Worm (Caenorhabditis elegans) whole organism, young adult: ENCODE results near the gene cmtr-2.
A peak's percentile ranks its signal among the peaks of the same experiment; 100 is the strongest.

Experiments used
- B0261.1 ChIP-seq: sonication (generic microtip); optimal IDR thresholded peaks from 2 replicates; lab custom pipeline; 2016; ENCODE audit warnings: mild to moderate bottlenecking, missing genetic modification characterization, moderate library complexity, missing compliant biosample characterization
- D2030.7 ChIP-seq: fragments of 200-800 bp; sonication (Bioruptor generic); IDR thresholded peaks from 2 replicates; pipeline ENCODE4 v1.3.6; 2022; ENCODE audit warnings: missing genetic modification reagents, missing genetic modification characterization, missing compliant biosample characterization
- F23B12.7 ChIP-seq: sonication (generic microtip); optimal IDR thresholded peaks from 2 replicates; lab custom pipeline; 2017; ENCODE audit warnings: missing genetic modification characterization, mild to moderate bottlenecking, missing compliant biosample characterization, antibody characterized with exemption, moderate library complexity; ENCODE audit not compliant: insufficient read depth
- F33H1.4 ChIP-seq: fragments of 200-800 bp; sonication (Bioruptor generic); IDR thresholded peaks from 2 replicates; pipeline ENCODE4 v1.3.6; 2022; ENCODE audit warnings: missing genetic modification reagents, missing genetic modification characterization, missing compliant biosample characterization
- F57C9.4 ChIP-seq: sonication (generic microtip); optimal IDR thresholded peaks from 2 replicates; lab custom pipeline; 2017; ENCODE audit warnings: mild to moderate bottlenecking, missing genetic modification characterization, missing compliant biosample characterization
- Y53G8AR.9 ChIP-seq: fragments of 200-800 bp; sonication (Bioruptor generic); conservative IDR thresholded peaks from 2 replicates; pipeline ENCODE4 v1.3.6; 2022; ENCODE audit warnings: missing genetic modification reagents, missing genetic modification characterization, missing compliant biosample characterization
- Y95B8A.8 ChIP-seq: fragments of 200-800 bp; sonication (Bioruptor generic); IDR thresholded peaks from 2 replicates; pipeline ENCODE4 v1.3.6; 2022; ENCODE audit warnings: missing genetic modification reagents, missing genetic modification characterization, missing compliant biosample characterization
- atf-7 ChIP-seq: sonication (generic microtip); optimal IDR thresholded peaks from 2 replicates; lab custom pipeline; 2017; ENCODE audit warnings: mild to moderate bottlenecking, missing genetic modification characterization, missing compliant biosample characterization
- attf-3 ChIP-seq: fragments of 200-800 bp; sonication (Bioruptor generic); conservative IDR thresholded peaks from 2 replicates; pipeline ENCODE4 v1.3.6; 2022; ENCODE audit warnings: missing genetic modification reagents, missing genetic modification characterization, missing compliant biosample characterization
- attf-5 ChIP-seq: fragments of 200-800 bp; sonication (Bioruptor generic); optimal IDR thresholded peaks from 2 replicates; lab custom pipeline; 2018; ENCODE audit warnings: mild to moderate bottlenecking, missing genetic modification characterization, missing compliant biosample characterization
- cebp-2 ChIP-seq: fragments of 200-800 bp; sonication (Bioruptor generic); IDR thresholded peaks from 2 replicates; pipeline ENCODE4 v1.3.6; 2022; ENCODE audit warnings: missing genetic modification characterization, missing compliant biosample characterization
- ceh-100 ChIP-seq: fragments of 200-800 bp; sonication (Bioruptor generic); IDR thresholded peaks from 2 replicates; pipeline ENCODE4 v1.3.6; 2022; ENCODE audit warnings: missing genetic modification reagents, missing genetic modification characterization, missing compliant biosample characterization
- ceh-40 ChIP-seq: fragments of 200-800 bp; sonication (Bioruptor generic); IDR thresholded peaks from 2 replicates; pipeline ENCODE4 v1.3.6; 2022; ENCODE audit warnings: missing genetic modification characterization, missing compliant biosample characterization
- dox-1 ChIP-seq: fragments of 200-800 bp; sonication (Bioruptor generic); IDR thresholded peaks from 2 replicates; pipeline ENCODE4 v1.3.6; 2022; ENCODE audit warnings: missing genetic modification reagents, missing genetic modification characterization, missing compliant biosample characterization
- him-1 ChIP-seq: sonication (generic microtip); optimal IDR thresholded peaks from 2 replicates; lab custom pipeline; 2016; ENCODE audit warnings: missing genotype, missing genetic modification reagents, missing genetic modification characterization, missing compliant biosample characterization
- hmg-1.2 ChIP-seq: fragments of 200-800 bp; sonication (Bioruptor generic); IDR thresholded peaks from 2 replicates; pipeline ENCODE4 v1.3.6; 2022; ENCODE audit warnings: missing genetic modification reagents, missing genetic modification characterization, missing compliant biosample characterization
- hsf-1 ChIP-seq: fragments of 200-800 bp; sonication (Bioruptor generic); IDR thresholded peaks from 2 replicates; pipeline ENCODE4 v1.3.6; 2022; ENCODE audit warnings: missing genetic modification reagents, missing genetic modification characterization, missing compliant biosample characterization
- lag-1 ChIP-seq: fragments of 200-800 bp; sonication (Bioruptor generic); IDR thresholded peaks from 2 replicates; pipeline ENCODE4 v1.3.6; 2022; ENCODE audit warnings: missing genetic modification reagents, missing genetic modification characterization, missing compliant biosample characterization
- lin-26 ChIP-seq: fragments of 200-800 bp; sonication (Bioruptor generic); IDR thresholded peaks from 2 replicates; pipeline ENCODE4 v1.3.6; 2022; ENCODE audit warnings: missing genetic modification reagents, missing genetic modification characterization, missing compliant biosample characterization
- lin-35 ChIP-seq, 3 experiments: fragments of 150-350 bp in 2 of 3; sonication (generic microtip) in 1 of 3; optimal IDR thresholded peaks; 2 replicates each; lab custom pipeline; 2014 to 2018; ENCODE audit warnings: missing biosample characterization in 3 of 3, missing genetic modification characterization in 3 of 3, missing genetic modification reagents in 3 of 3
- madf-6 ChIP-seq: fragments of 200-800 bp; sonication (Bioruptor generic); IDR thresholded peaks from 2 replicates; pipeline ENCODE4 v1.3.6; 2022; ENCODE audit warnings: missing genetic modification reagents, missing genetic modification characterization, missing compliant biosample characterization
- madf-8 ChIP-seq: fragments of 200-800 bp; sonication (Bioruptor generic); conservative IDR thresholded peaks from 2 replicates; pipeline ENCODE4 v1.3.6; 2022; ENCODE audit warnings: missing genetic modification reagents, missing genetic modification characterization, missing compliant biosample characterization
- mcd-1 ChIP-seq: fragments of 200-800 bp; sonication (Bioruptor generic); IDR thresholded peaks from 2 replicates; pipeline ENCODE4 v1.3.6; 2022; ENCODE audit warnings: missing genetic modification reagents, missing genetic modification characterization, missing compliant biosample characterization
- rcor-1 ChIP-seq: fragments of 200-800 bp; sonication (Bioruptor generic); IDR thresholded peaks from 2 replicates; pipeline ENCODE4 v1.3.6; 2022; ENCODE audit warnings: missing genetic modification reagents, missing genetic modification characterization, missing compliant biosample characterization
- sea-2 ChIP-seq: fragments of 200-800 bp; sonication (Bioruptor generic); IDR thresholded peaks from 2 replicates; pipeline ENCODE4 v1.3.6; 2022; ENCODE audit warnings: missing genetic modification characterization, missing compliant biosample characterization
- xnd-1 ChIP-seq: sonication (generic microtip); optimal IDR thresholded peaks from 2 replicates; lab custom pipeline; 2016; ENCODE audit warnings: missing genotype, missing genetic modification reagents, missing genetic modification characterization, missing compliant biosample characterization
- ztf-25 ChIP-seq: fragments of 200-800 bp; sonication (Bioruptor generic); IDR thresholded peaks from 2 replicates; pipeline ENCODE4 v1.3.6; 2022; ENCODE audit warnings: missing genetic modification reagents, missing genetic modification characterization, missing compliant biosample characterization
- ztf-26 ChIP-seq: sonication (generic microtip); optimal IDR thresholded peaks from 2 replicates; lab custom pipeline; 2017; ENCODE audit warnings: missing genetic modification characterization, missing compliant biosample characterization
- ztf-28 ChIP-seq: fragments of 200-800 bp; sonication (Bioruptor generic); IDR thresholded peaks from 2 replicates; pipeline ENCODE4 v1.3.6; 2022; ENCODE audit warnings: missing genetic modification reagents, missing genetic modification characterization, missing compliant biosample characterization

The cmtr-2 gene

DNA sequence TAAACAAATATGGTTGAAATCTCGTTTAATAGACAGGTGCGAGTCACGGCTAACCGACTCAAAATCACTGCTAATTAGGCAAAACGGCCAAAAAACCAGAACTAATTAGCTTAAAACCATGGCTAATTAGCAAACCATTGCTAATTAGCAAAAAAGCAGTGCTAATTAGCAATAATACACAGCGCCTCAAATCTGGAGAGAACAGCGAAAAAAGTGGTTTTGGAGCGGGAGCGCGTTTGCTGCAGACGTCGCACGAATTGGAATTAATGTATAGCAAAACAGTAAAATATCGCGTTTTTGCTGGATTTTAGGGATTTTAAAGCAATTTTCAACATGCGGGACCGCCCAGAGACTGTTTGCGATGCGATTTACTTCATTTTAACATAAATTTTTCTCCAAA is 11.1 kb downstream of the cmtr-2 start:
- TF ChIP-seq D2030.7 (GFP tag; lab: Robert Waterston, UW): peak; percentile 59
- TF ChIP-seq ztf-28: 0 out of 2 replicates have a peak, but pooled peaks have one; percentile 34
- 0 out of 2 replicates have a peak, but pooled peaks have one; percentile 15 for TF ChIP-seq attf-3 (GFP tag; lab: Robert Waterston, UW)
- peak; percentile 25 for TF ChIP-seq xnd-1 (tag; lab: Kevin White, UChicago)
- TF ChIP-seq ztf-25 (GFP tag; lab: Robert Waterston, UW): peak; percentile 61; the same call in 1 of the 2 replicates
- TF ChIP-seq rcor-1 (GFP tag; lab: Robert Waterston, UW): 0 out of 2 replicates have a peak, but pooled peaks have one; percentile 12
- TF ChIP-seq ceh-100 (GFP tag; lab: Robert Waterston, UW): peak; percentile 81
- TF ChIP-seq dox-1 (GFP tag; lab: Robert Waterston, UW): peak; percentile 60
- 0 out of 2 replicates have a peak, but pooled peaks have one; percentile 20 for TF ChIP-seq mcd-1 (GFP tag; lab: Robert Waterston, UW)
- TF ChIP-seq madf-8 (GFP tag; lab: Robert Waterston, UW): 0 out of 2 replicates have a peak, but pooled peaks have one; percentile 11

DNA sequence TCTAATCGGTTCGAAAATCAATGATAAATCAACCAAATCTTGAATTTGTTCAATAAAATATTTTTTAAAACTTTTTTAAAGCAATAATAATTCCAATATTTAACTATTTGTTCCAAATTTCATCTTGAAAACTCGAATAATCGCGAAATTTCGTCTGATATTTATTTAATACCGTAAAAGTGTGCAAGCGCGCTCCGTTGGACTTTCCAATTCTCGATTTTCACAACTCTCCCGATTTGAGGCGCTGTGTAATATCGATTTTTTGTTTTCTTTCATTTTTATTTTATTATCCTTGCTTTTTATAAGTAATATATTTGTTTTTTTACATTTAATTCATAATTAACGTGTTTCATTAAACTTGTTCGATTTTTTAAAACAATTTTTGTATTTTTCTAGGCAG is 12.7 kb downstream of the cmtr-2 start:
- peak; percentile 51; the same call in 1 of the 2 replicates for TF ChIP-seq mcd-1 (GFP tag; lab: Robert Waterston, UW)

DNA sequence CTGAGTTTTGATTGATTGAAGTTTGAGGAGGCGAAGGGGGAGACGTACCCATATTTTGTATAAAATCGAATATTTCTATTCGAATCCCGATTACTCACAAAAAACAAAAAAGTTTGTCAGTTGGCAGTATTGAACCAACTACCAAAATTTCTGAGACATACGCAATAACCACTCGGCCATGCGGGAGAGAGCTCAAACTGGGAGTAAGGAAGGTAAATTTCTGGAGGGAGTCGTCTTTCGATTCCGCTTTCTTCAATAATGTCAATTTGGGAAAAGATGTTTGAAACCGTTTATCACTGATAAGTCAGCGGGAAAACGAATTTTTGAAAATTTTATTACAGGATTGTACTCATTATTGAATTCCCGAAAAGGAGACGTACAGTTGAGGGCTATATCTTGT is 13.6 kb downstream of the cmtr-2 start:
- TF ChIP-seq mcd-1 (GFP tag; lab: Robert Waterston, UW) (peak; percentile 32; the same call in 1 of the 2 replicates), lin-26 (GFP tag; lab: Robert Waterston, UW) (peak; percentile 65; the same call in 1 of the 2 replicates), dox-1 (GFP tag; lab: Robert Waterston, UW) (0 out of 2 replicates have a peak, but pooled peaks have one; percentile 19), cebp-2 (GFP tag; lab: Robert Waterston, UW) (0 out of 2 replicates have a peak, but pooled peaks have one; percentile 69), madf-6 (GFP tag; lab: Robert Waterston, UW) (peak; percentile 37), ztf-25 (GFP tag; lab: Robert Waterston, UW) (0 out of 2 replicates have a peak, but pooled peaks have one; percentile 14), ceh-100 (GFP tag; lab: Robert Waterston, UW) (0 out of 2 replicates have a peak, but pooled peaks have one; percentile 17), hmg-1.2 (GFP tag; lab: Robert Waterston, UW) (peak; percentile 20; the same call in 1 of the 2 replicates)

DNA sequence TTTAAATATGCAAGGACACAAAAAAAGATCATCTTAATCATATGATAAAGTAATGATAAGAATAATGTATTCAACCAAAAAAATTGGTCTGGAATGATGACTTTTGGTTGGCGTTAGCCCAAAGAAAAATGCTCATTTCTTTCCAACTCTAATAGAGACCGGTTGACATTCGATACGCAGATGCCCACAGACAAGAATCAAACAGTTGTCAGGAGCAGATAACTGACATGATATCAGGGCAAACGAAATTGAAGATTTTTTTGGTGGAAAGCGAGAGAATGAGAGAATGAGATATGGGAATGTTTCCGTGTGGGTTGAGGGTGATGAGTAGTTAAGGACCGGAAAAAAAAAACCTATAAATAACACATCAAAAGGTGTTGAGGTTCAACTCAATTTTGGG is 23.8 kb downstream of the cmtr-2 start:
- TF ChIP-seq lag-1 (GFP tag; lab: Robert Waterston, UW) (no peak), Y95B8A.8 (GFP tag; lab: Robert Waterston, UW) (no peak), F23B12.7 (tag; lab: Kevin White, UChicago) (no peak), Y53G8AR.9 (GFP tag; lab: Robert Waterston, UW) (no peak), him-1 (tag; lab: Kevin White, UChicago) (no peak), F57C9.4 (no peak), atf-7 (no peak), sea-2 (GFP tag; lab: Robert Waterston, UW) (no peak), attf-3 (GFP tag; lab: Robert Waterston, UW) (no peak), hsf-1 (GFP tag; lab: Robert Waterston, UW) (no peak), F33H1.4 (GFP tag; lab: Robert Waterston, UW) (no peak), B0261.1 (tag; lab: Kevin White, UChicago) (no peak), ztf-26 (tag; lab: Kevin White, UChicago) (no peak)

DNA sequence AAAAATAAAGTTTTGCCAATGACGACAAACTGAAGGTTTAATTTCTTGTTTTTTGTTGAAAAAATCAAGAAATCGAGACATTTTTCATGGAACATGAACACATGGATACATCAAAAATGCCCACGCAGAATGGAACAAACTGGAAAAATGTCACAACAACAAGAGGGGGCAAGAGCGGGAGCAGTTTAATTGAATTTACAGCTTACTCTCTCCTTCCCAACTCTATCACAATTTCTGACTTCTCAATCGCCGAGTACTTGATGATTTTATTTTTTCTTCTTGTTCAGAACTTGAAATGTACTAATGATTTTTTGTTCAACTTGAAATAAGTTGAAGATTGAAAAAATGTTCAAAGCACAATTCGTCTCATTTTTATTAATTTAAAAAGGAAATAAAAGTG is 30.1 kb downstream of the cmtr-2 start:
- TF ChIP-seq ceh-40 (GFP tag; lab: Robert Waterston, UW): no peak

DNA sequence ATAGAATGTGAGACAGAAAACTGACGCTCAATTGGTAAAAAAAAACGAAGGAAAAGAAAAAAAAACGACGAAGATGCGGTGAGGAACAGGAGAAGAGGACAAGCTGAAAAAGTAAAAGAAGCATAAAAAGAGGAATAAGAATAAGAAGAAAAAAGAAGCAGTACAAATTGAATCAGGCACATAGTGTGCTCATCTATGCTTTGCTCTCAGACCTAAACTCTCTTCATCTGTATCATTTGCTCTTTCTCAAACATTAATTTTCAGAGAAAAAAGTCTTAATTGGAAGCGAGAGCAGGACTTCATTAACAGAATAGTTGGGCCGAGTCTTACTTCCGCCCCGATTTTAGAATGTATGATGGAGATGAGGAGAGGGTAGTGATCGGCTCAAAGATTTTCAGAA is 31.7 kb downstream of the cmtr-2 start:
- TF ChIP-seq ztf-28 (no peak), lin-35 (GFP tag; optimal IDR thresholded peaks at IDR 0.05; lab: Kevin White, UChicago) (peak in 1 of 3 experiments; percentile 17), attf-5 (GFP tag; lab: Kevin White, UChicago) (no peak)
